Fruit fly (Drosophila melanogaster): Measurements from ENCODE around the gene Hers.

DNA sequence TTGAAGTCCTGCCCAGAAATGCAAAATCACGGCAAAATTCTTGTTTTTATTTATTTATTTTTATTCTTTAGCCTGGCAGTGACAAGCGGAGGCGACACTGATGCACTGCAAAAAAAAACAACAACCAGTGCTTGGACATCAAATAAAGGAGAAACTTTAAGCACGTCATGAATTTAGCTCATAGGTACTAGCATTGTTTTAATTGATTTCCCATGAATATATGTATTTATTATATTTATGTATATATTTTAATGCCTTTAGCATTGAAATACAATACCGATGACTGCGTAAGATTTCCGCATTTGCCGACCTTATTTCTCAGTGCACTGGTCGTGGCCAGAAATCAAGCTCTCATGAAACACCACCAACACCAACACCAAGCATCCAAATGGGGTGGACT lies 47.3 kb upstream of the Hers start:
- no peak for TF ChIP-seq usp (GFP tag; optimal IDR thresholded peaks at IDR 0.05)
- TF ChIP-seq Eip74EF (GFP tag; optimal IDR thresholded peaks at IDR 0.05) = no peak
- TF ChIP-seq CG11398 (GFP tag; optimal IDR thresholded peaks at IDR 0.05) = no peak
- TF ChIP-seq Dip2 (GFP tag; IDR thresholded peaks at IDR 0.05) = no peak
- peak; percentile 16 for TF ChIP-seq CG13424 (tag; optimal IDR thresholded peaks at IDR 0.05)
- TF ChIP-seq shn (GFP tag; optimal IDR thresholded peaks at IDR 0.05) = no peak
- TF ChIP-seq bbx (GFP tag; IDR thresholded peaks at IDR 0.05; ENCODE audit: partially characterized antibody) = no peak
- TF ChIP-seq CG6272 (GFP tag; IDR thresholded peaks at IDR 0.05) = no peak
- TF ChIP-seq chinmo (GFP tag; IDR thresholded peaks at IDR 0.05; ENCODE audit: partially characterized antibody) = no peak
- TF ChIP-seq CG3065 (GFP tag; optimal IDR thresholded peaks at IDR 0.05) = no peak
- TF ChIP-seq Adf1 (GFP tag; IDR thresholded peaks at IDR 0.05) = no peak
